Worm (Caenorhabditis elegans) whole organism, early embryonic: Measurements from ENCODE around the gene B0491.6.

Source experiments
- B0310.2 ChIP-seq: sonication (generic microtip); optimal IDR thresholded peaks from 2 replicates; lab custom pipeline; 2016; ENCODE audit warnings: mild to moderate bottlenecking, missing genetic modification characterization, missing compliant biosample characterization
- F13C5.2 ChIP-seq: sonication (generic microtip); optimal IDR thresholded peaks from 2 replicates; lab custom pipeline; 2017; ENCODE audit warnings: mild to moderate bottlenecking, missing genetic modification characterization, inconsistent platforms, missing compliant biosample characterization
- aly-1 ChIP-seq: sonication (generic microtip); optimal IDR thresholded peaks from 2 replicates; lab custom pipeline; 2016; ENCODE audit warnings: missing genetic modification characterization, missing compliant biosample characterization
- ama-1 ChIP-seq: fragments of 150-350 bp; optimal IDR thresholded peaks from 2 replicates; lab custom pipeline; 2014
- ceh-13 ChIP-seq: fragments of 200-800 bp; sonication (Bioruptor generic); optimal IDR thresholded peaks from 2 replicates; lab custom pipeline; 2018; ENCODE audit warnings: mild to moderate bottlenecking, missing genetic modification characterization, missing compliant biosample characterization
- ceh-36 ChIP-seq: sonication (generic microtip); optimal IDR thresholded peaks from 2 replicates; lab custom pipeline; 2016; ENCODE audit warnings: missing genetic modification characterization, inconsistent platforms, missing compliant biosample characterization
- ets-7 ChIP-seq: sonication (generic microtip); optimal IDR thresholded peaks from 2 replicates; lab custom pipeline; 2016; ENCODE audit warnings: missing genotype, missing genetic modification characterization, missing compliant biosample characterization
- flt-1 ChIP-seq: fragments of 200-800 bp; sonication (Bioruptor generic); IDR thresholded peaks from 2 replicates; pipeline ENCODE4 v1.3.6; 2022; ENCODE audit warnings: missing genetic modification characterization, missing compliant biosample characterization
- hmbx-1 ChIP-seq: sonication (generic microtip); optimal IDR thresholded peaks from 2 replicates; lab custom pipeline; 2016; ENCODE audit warnings: mild to moderate bottlenecking, missing genetic modification characterization, missing compliant biosample characterization
- hmg-4 ChIP-seq: fragments of 200-800 bp; sonication (Bioruptor generic); optimal IDR thresholded peaks from 2 replicates; lab custom pipeline; 2018; ENCODE audit warnings: mild to moderate bottlenecking, missing genetic modification characterization, missing compliant biosample characterization
- hnd-1 ChIP-seq: sonication (generic microtip); optimal IDR thresholded peaks from 2 replicates; lab custom pipeline; 2016; ENCODE audit warnings: missing genetic modification characterization, missing compliant biosample characterization
- pes-1 ChIP-seq: fragments of 200-800 bp; sonication (Bioruptor generic); IDR thresholded peaks from 2 replicates; pipeline ENCODE4 v1.3.6; 2022; ENCODE audit warnings: missing genetic modification reagents, missing genetic modification characterization, missing compliant biosample characterization
- scrt-1 ChIP-seq: fragments of 200-800 bp; sonication (Bioruptor generic); IDR thresholded peaks from 2 replicates; pipeline ENCODE4 v1.3.6; 2022; ENCODE audit warnings: missing genetic modification characterization, missing compliant biosample characterization
- sea-1 ChIP-seq: fragments of 200-800 bp; sonication (Bioruptor generic); conservative IDR thresholded peaks from 2 replicates; pipeline ENCODE4 v1.3.6; 2022; ENCODE audit warnings: missing genetic modification characterization, missing compliant biosample characterization
- tbx-11 ChIP-seq: fragments of 200-800 bp; sonication (Bioruptor generic); IDR thresholded peaks from 2 replicates; pipeline ENCODE4 v1.3.6; 2022; ENCODE audit warnings: missing genetic modification characterization, missing compliant biosample characterization
- tbx-37 ChIP-seq: fragments of 200-800 bp; sonication (Bioruptor generic); conservative IDR thresholded peaks from 2 replicates; pipeline ENCODE4 v1.3.6; 2022; ENCODE audit warnings: missing genetic modification reagents, missing genetic modification characterization, missing compliant biosample characterization
- tra-4 ChIP-seq: sonication (generic microtip); optimal IDR thresholded peaks from 2 replicates; lab custom pipeline; 2017; ENCODE audit warnings: missing genetic modification characterization, missing compliant biosample characterization

B0491.6 gene

DNA sequence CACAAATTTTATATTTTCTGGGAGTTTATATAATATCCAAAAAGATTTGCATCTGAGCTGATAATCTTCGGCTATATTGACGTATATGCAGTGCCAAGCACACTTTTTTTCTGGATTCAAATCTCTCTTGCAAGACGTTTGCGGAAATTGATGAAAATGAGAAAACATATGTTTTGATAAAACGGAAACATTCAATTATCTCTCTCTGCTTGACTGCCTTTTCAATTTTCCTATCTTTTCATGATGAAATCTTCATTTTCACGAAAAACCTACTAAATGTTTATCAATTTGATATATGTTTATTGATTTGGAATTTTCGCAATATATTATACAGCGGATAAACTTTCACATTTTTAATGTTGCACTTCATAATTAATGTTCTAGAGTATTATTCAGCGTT lies 40.2 kb downstream of the B0491.6 start:
- no peak for TF ChIP-seq scrt-1
- TF ChIP-seq tbx-11 (GFP tag; lab: Robert Waterston, UW), result no peak
- TF ChIP-seq F13C5.2, result no peak
- no peak for TF ChIP-seq aly-1 (tag; lab: Kevin White, UChicago)
- no peak for TF ChIP-seq ceh-13 (GFP tag; lab: Kevin White, UChicago)
- TF ChIP-seq B0310.2, result no peak
- no peak for TF ChIP-seq hnd-1
- TF ChIP-seq sea-1, result no peak
- TF ChIP-seq ets-7 (tag; lab: Kevin White, UChicago), result no peak
- TF ChIP-seq ama-1, result no peak
- TF ChIP-seq hmbx-1 (tag; lab: Kevin White, UChicago), result no peak
- TF ChIP-seq hmg-4, result no peak
- no peak for TF ChIP-seq tbx-37 (GFP tag; lab: Robert Waterston, UW)
- no peak for TF ChIP-seq tra-4
- no peak for TF ChIP-seq ceh-36 (tag; lab: Kevin White, UChicago)
- no peak for TF ChIP-seq pes-1

DNA sequence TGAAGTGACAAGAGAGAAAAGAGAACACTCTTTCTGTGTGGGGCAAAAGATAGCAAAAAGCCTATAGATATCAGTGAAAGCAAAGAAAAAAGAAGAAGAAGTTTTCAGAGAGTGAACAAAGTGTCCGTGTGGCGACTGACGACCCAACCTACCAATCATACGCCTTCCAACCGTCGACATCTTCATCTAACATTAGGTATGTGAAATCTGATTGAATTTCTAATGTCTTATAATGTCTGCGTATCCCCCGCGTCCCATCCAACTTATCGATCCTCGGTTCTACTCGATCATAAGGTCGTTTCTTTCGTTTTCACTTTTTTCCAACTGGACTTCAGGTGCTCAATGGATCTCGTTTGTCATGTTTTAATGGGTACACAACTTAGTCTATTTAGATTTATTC lies 40.8 kb downstream of the B0491.6 start:
- TF ChIP-seq aly-1 (tag; lab: Kevin White, UChicago) (no peak), hnd-1 (no peak), flt-1 (GFP tag; lab: Robert Waterston, UW) (no peak), ama-1 (no peak), sea-1 (no peak)

DNA sequence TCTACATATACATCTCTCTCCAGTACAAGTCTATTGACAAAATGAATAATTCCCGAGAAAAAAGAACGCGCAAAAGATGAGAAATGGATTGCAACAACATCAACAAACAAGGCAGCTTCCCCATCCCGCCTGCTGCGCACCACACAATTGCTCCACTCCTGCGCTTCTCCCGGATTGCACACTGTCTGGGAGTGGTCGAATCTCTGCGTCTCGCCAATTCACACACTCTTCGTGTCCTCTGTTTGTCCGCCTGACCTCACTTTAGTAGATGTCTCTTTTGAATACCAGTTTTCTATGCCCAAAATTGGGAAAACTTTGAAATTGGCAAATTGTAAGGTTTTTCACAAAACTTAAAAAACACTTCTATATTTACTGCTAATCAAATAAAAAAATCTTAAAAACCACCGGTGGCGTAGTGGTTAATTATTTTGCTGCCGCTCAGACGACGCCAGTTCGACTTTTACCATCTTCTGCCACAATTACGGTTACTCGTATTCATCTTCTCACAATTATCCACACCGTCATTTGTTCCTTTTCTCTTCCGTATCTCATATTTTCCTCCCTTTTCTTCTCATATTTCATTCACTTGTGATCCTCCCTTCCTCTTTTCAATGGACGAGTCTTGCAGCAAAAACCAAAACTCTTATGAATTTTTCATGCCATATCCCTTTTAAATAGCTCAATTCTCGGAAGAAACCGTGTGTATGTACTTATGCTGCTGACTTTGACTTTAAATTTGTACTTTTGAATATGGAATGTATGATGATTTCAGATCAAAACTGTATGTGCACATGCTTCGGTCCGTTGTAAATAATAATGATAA lies 42.3 kb downstream of the B0491.6 start, which contains the start of gene rsf-1:
Gene rsf-1 (plus strand): TSS at position 773 of the 823 bp plus-strand sequence.
- TF ChIP-seq B0310.2 (no peak), scrt-1 (no peak), hmbx-1 (tag; lab: Kevin White, UChicago) (no peak), tbx-37 (GFP tag; lab: Robert Waterston, UW) (no peak), ceh-13 (GFP tag; lab: Kevin White, UChicago) (no peak), tra-4 (no peak), ama-1 (no peak), pes-1 (no peak), ets-7 (tag; lab: Kevin White, UChicago) (no peak), ceh-36 (tag; lab: Kevin White, UChicago) (no peak), F13C5.2 (no peak), aly-1 (tag; lab: Kevin White, UChicago) (no peak), hnd-1 (no peak), hmg-4 (no peak), sea-1 (no peak), flt-1 (GFP tag; lab: Robert Waterston, UW) (no peak)

DNA sequence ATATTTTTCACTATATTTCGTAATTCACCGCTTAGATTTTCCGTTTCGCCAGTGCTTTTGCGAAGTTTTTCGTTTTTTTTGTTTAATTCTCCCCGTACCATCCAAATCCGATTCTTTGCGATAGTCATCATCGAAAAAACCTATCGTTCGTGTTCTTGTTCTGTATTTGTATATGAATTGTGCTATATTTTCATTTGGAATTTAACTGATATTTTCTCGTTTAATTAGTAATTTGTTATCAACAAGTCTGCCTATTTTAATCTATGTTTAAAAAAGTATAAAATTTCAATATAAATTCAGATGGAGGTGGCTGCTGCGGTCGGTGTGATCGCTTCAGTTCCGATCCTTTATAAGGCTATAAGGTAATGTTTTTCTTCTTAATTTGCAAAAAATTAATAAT lies 45.6 kb downstream of the B0491.6 start, which contains the start of gene samp-1:
Gene samp-1 (plus strand): TSS at position 301 of the 400 bp plus-strand sequence.
- TF ChIP-seq F13C5.2, result no peak
- TF ChIP-seq scrt-1, result no peak
- no peak for TF ChIP-seq ceh-13 (GFP tag; lab: Kevin White, UChicago)
- TF ChIP-seq ama-1, result no peak
- no peak for TF ChIP-seq ets-7 (tag; lab: Kevin White, UChicago)
- no peak for TF ChIP-seq tra-4
- no peak for TF ChIP-seq tbx-37 (GFP tag; lab: Robert Waterston, UW)
- no peak for TF ChIP-seq hnd-1
- no peak for TF ChIP-seq aly-1 (tag; lab: Kevin White, UChicago)
- no peak for TF ChIP-seq tbx-11 (GFP tag; lab: Robert Waterston, UW)
- no peak for TF ChIP-seq B0310.2
- TF ChIP-seq sea-1, result no peak
- TF ChIP-seq hmg-4, result no peak
- no peak for TF ChIP-seq flt-1 (GFP tag; lab: Robert Waterston, UW)
- TF ChIP-seq pes-1, result no peak
- TF ChIP-seq hmbx-1 (tag; lab: Kevin White, UChicago), result no peak
- TF ChIP-seq ceh-36 (tag; lab: Kevin White, UChicago), result no peak

DNA sequence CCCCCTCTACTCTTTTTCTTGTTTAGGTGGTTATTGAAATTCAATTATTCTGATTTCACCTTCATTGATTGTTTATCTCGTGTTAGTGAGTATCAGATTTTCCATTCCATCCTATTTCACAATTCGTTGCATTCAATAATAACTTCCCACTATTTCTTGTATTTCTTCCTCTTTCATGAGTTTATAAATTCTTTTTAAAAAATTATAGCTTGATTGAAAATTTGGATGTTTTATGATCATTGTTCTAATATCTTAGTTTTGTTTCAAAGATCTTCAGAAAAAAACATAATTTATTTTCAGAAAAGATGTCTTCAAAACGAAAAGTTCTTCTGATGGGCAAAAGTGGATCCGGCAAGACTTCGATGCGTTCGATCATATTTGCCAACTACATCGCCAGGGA lies 47.1 kb downstream of the B0491.6 start, which contains the start of gene raga-1:
Gene raga-1 (plus strand): TSS at position 301 of the 400 bp plus-strand sequence.
- TF ChIP-seq ceh-13 (GFP tag; lab: Kevin White, UChicago), result no peak
- TF ChIP-seq F13C5.2, result no peak
- TF ChIP-seq tra-4, result no peak
- no peak for TF ChIP-seq flt-1 (GFP tag; lab: Robert Waterston, UW)
- TF ChIP-seq sea-1, result no peak
- no peak for TF ChIP-seq ceh-36 (tag; lab: Kevin White, UChicago)
- TF ChIP-seq tbx-37 (GFP tag; lab: Robert Waterston, UW), result no peak
- TF ChIP-seq aly-1 (tag; lab: Kevin White, UChicago), result no peak
- no peak for TF ChIP-seq pes-1
- no peak for TF ChIP-seq ets-7 (tag; lab: Kevin White, UChicago)

DNA sequence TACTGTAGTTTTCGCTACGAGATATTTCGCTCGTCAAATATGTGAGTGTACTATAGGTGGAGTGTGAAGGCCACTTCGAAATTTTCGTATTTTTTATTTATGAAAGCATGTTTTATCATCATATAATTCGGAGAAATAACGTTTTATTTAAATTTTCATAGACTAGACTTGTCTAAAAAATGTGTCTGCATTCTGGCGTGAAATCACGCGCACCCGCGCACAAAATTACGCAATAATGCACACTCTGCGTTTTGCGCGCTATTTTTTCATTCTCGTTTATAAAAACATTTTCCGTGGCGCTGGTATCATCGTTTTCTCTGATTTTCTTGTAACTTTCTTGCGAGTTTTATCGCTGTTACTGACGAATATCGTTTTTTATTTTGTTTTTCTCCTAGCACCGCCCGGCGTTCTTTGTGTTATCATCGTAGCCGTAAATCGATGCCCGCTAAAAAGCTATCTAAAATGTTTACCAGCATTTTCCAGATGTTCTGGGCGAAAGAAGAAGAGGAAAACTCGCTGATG lies 50.9 kb downstream of the B0491.6 start, which contains the start of gene saps-1:
Gene saps-1 (plus strand): TSS at position 472 of the 522 bp plus-strand sequence.
- no peak for TF ChIP-seq ceh-36 (tag; lab: Kevin White, UChicago)
- no peak for TF ChIP-seq tra-4
- no peak for TF ChIP-seq scrt-1
- TF ChIP-seq B0310.2, result no peak
- no peak for TF ChIP-seq sea-1
- TF ChIP-seq tbx-37 (GFP tag; lab: Robert Waterston, UW), result no peak
- TF ChIP-seq ama-1, result no peak
- no peak for TF ChIP-seq hmbx-1 (tag; lab: Kevin White, UChicago)
- TF ChIP-seq ets-7 (tag; lab: Kevin White, UChicago), result no peak
- no peak for TF ChIP-seq pes-1
